Fruit fly (Drosophila melanogaster) whole organism, embryonic: ENCODE measurements around the gene CG2540.

ENCODE experiments used
- Adf1 ChIP-seq: fragments of 200-800 bp; sonication (Bioruptor generic); IDR thresholded peaks from 2 replicates; pipeline ENCODE4 v1.3.6; 2022; ENCODE audit warnings: missing biosample characterization, missing genetic modification characterization
- Atf6 ChIP-seq: fragments of 200-800 bp; sonication (Bioruptor generic); IDR thresholded peaks from 2 replicates; pipeline ENCODE4 v1.3.6; 2022; ENCODE audit warnings: missing biosample characterization, missing genetic modification characterization
- Blimp-1 ChIP-seq: fragments of 200-800 bp; sonication (Bioruptor generic); optimal IDR thresholded peaks from 3 replicates; lab custom pipeline; 2018; ENCODE audit warnings: missing biosample characterization, missing genetic modification characterization, mild to moderate bottlenecking, moderate library complexity, missing genetic modification reagents
- CG11696 ChIP-seq: fragments of 200-800 bp; sonication (Bioruptor generic); IDR thresholded peaks from 2 replicates; pipeline ENCODE4 v1.3.6; 2022; ENCODE audit warnings: missing biosample characterization, missing genetic modification characterization
- CG13894 ChIP-seq: fragments of 200-800 bp; sonication (Bioruptor generic); optimal IDR thresholded peaks from 3 replicates; lab custom pipeline; 2018; ENCODE audit warnings: missing biosample characterization, mild to moderate bottlenecking, missing genetic modification characterization, moderate library complexity
- CG15011 ChIP-seq: fragments of 200-800 bp; sonication (Bioruptor generic); optimal IDR thresholded peaks from 3 replicates; lab custom pipeline; 2018; ENCODE audit warnings: missing biosample characterization, mild to moderate bottlenecking, missing genetic modification characterization
- CG18599 ChIP-seq: fragments of 200-800 bp; sonication (Bioruptor generic); optimal IDR thresholded peaks from 3 replicates; lab custom pipeline; 2017; ENCODE audit warnings: missing biosample characterization, missing genetic modification characterization, mild to moderate bottlenecking, moderate library complexity, missing genetic modification reagents
- CG2129 ChIP-seq: fragments of 200-800 bp; sonication (Bioruptor generic); IDR thresholded peaks from 2 replicates; pipeline ENCODE4 v1.3.6; 2022; ENCODE audit warnings: missing biosample characterization, missing genetic modification characterization; ENCODE audit not compliant: partially characterized antibody
- CG2678 ChIP-seq: fragments of 200-800 bp; sonication (Bioruptor generic); optimal IDR thresholded peaks from 3 replicates; lab custom pipeline; 2019; ENCODE audit warnings: missing biosample characterization, mild to moderate bottlenecking, missing genetic modification characterization, moderate library complexity
- CG42726 ChIP-seq: fragments of 200-800 bp; sonication (Bioruptor generic); IDR thresholded peaks from 2 replicates; pipeline ENCODE4 v1.3.6; 2022; ENCODE audit warnings: missing biosample characterization, missing genetic modification characterization; ENCODE audit not compliant: partially characterized antibody
- CG8290 ChIP-seq, 3 experiments: fragments of 200-800 bp; sonication (Bioruptor generic); optimal IDR thresholded peaks; 2 replicates each; lab custom pipeline; 2016 to 2019; ENCODE audit warnings: missing biosample characterization in 3 of 3, missing genetic modification characterization in 3 of 3, mild to moderate bottlenecking in 2 of 3, moderate library complexity in 1 of 3
- CG8359 ChIP-seq: fragments of 200-800 bp; sonication (Bioruptor generic); optimal IDR thresholded peaks from 2 replicates; lab custom pipeline; 2017; ENCODE audit warnings: missing biosample characterization, mild to moderate bottlenecking, missing genetic modification characterization, borderline replicate concordance
- CG8924 ChIP-seq: fragments of 200-800 bp; optimal IDR thresholded peaks from 3 replicates; lab custom pipeline; 2019; ENCODE audit warnings: missing biosample characterization, mild to moderate bottlenecking, missing genetic modification characterization, moderate library complexity
- Dad ChIP-seq: fragments of 200-800 bp; sonication (Bioruptor generic); optimal IDR thresholded peaks from 3 replicates; lab custom pipeline; 2016; ENCODE audit warnings: missing biosample characterization, missing genetic modification characterization
- Doc2 ChIP-seq: fragments of 200-800 bp; sonication (Bioruptor generic); IDR thresholded peaks from 2 replicates; pipeline ENCODE4 v1.3.6; 2022; ENCODE audit warnings: missing biosample characterization, missing genetic modification characterization
- Fer3 ChIP-seq: fragments of 200-800 bp; sonication (Bioruptor generic); optimal IDR thresholded peaks from 2 replicates; lab custom pipeline; 2018; ENCODE audit warnings: missing biosample characterization, mild to moderate bottlenecking, missing genetic modification characterization, moderate library complexity
- HLH4C ChIP-seq: fragments of 200-800 bp; sonication (Bioruptor generic); IDR thresholded peaks from 3 replicates; pipeline ENCODE4 v1.3.6; 2022; ENCODE audit warnings: missing biosample characterization, missing genetic modification characterization; ENCODE audit not compliant: partially characterized antibody
- Hr51 ChIP-seq, 2 experiments: fragments of 200-800 bp; sonication (Bioruptor generic); optimal IDR thresholded peaks; 2 replicates in 1 of 2; 3 replicates in 1 of 2; lab custom pipeline; 2016 to 2018; ENCODE audit warnings: missing biosample characterization in 2 of 2, missing genetic modification characterization in 2 of 2, mild to moderate bottlenecking in 1 of 2, moderate library complexity in 1 of 2
- MBD-R2 ChIP-seq: fragments of 200-800 bp; sonication (Bioruptor generic); IDR thresholded peaks from 2 replicates; pipeline ENCODE4 v1.3.6; 2022; ENCODE audit warnings: missing biosample characterization, missing genetic modification characterization
- Med ChIP-seq: fragments of 200-800 bp; sonication (Bioruptor generic); peaks from one replicate; lab custom pipeline; 2016; ENCODE audit warnings: missing biosample characterization, missing genetic modification characterization, mild to moderate bottlenecking, inconsistent platforms, moderate library complexity
- NFAT ChIP-seq: fragments of 200-800 bp; sonication (Bioruptor generic); IDR thresholded peaks from 2 replicates; pipeline ENCODE4 v1.3.6; 2022; ENCODE audit warnings: missing biosample characterization, missing genetic modification characterization
- NfI ChIP-seq: fragments of 200-800 bp; sonication (Bioruptor generic); optimal IDR thresholded peaks from 3 replicates; lab custom pipeline; 2018; ENCODE audit warnings: missing biosample characterization, mild to moderate bottlenecking, missing genetic modification characterization, moderate library complexity
- Oli ChIP-seq: fragments of 200-800 bp; sonication (Bioruptor generic); optimal IDR thresholded peaks from 2 replicates; lab custom pipeline; 2018; ENCODE audit warnings: missing biosample characterization, mild to moderate bottlenecking, missing genetic modification characterization, moderate library complexity
- Opbp ChIP-seq: fragments of 200-800 bp; sonication (Bioruptor generic); IDR thresholded peaks from 3 replicates; pipeline ENCODE4 v1.3.6; 2022; ENCODE audit warnings: missing biosample characterization, missing genetic modification characterization; ENCODE audit not compliant: partially characterized antibody
- Pdp1 ChIP-seq, 2 experiments: fragments of 200-800 bp; sonication (Bioruptor generic); optimal IDR thresholded peaks; 3 replicates each; lab custom pipeline; 2016; ENCODE audit warnings: missing biosample characterization in 2 of 2, missing genetic modification characterization in 2 of 2, mild to moderate bottlenecking in 1 of 2, moderate library complexity in 1 of 2
- Ptx1 ChIP-seq: fragments of 200-800 bp; sonication (Bioruptor generic); IDR thresholded peaks from 2 replicates; pipeline ENCODE4 v1.3.6; 2022; ENCODE audit warnings: missing biosample characterization, missing genetic modification characterization
- Rfx ChIP-seq: fragments of 200-800 bp; sonication (Bioruptor generic); IDR thresholded peaks from 2 replicates; pipeline ENCODE4 v1.3.6; 2022; ENCODE audit warnings: missing biosample characterization, missing genetic modification characterization
- Ssrp ChIP-seq: fragments of 200-800 bp; sonication (Bioruptor generic); optimal IDR thresholded peaks from 2 replicates; lab custom pipeline; 2018; ENCODE audit warnings: missing biosample characterization, mild to moderate bottlenecking, missing genetic modification characterization, moderate library complexity
- abd-A ChIP-seq: fragments of 200-800 bp; sonication (Bioruptor generic); optimal IDR thresholded peaks from 3 replicates; lab custom pipeline; 2019; ENCODE audit warnings: missing biosample characterization, mild to moderate bottlenecking, missing genetic modification characterization, moderate library complexity
- bab2 ChIP-seq: fragments of 200-800 bp; sonication (Bioruptor generic); optimal IDR thresholded peaks from 2 replicates; lab custom pipeline; 2016; ENCODE audit warnings: missing biosample characterization, missing genetic modification characterization
- bsh ChIP-seq, 2 experiments: fragments of 200-800 bp; sonication (Bioruptor generic); optimal IDR thresholded peaks; 2 replicates each; lab custom pipeline; 2017 to 2018; ENCODE audit warnings: mild to moderate bottlenecking in 2 of 2, missing biosample characterization in 2 of 2, missing genetic modification characterization in 2 of 2, moderate library complexity in 1 of 2
- caup ChIP-seq: fragments of 200-800 bp; sonication (Bioruptor generic); optimal IDR thresholded peaks from 3 replicates; lab custom pipeline; 2017; ENCODE audit warnings: missing biosample characterization, mild to moderate bottlenecking, missing genetic modification characterization, moderate library complexity; ENCODE audit not compliant: severe bottlenecking
- chinmo ChIP-seq: fragments of 200-800 bp; sonication (Bioruptor generic); IDR thresholded peaks from 4 replicates; pipeline ENCODE4 v1.3.6; 2022; ENCODE audit warnings: missing biosample characterization, missing genetic modification characterization; ENCODE audit not compliant: partially characterized antibody
- corto ChIP-seq: fragments of 200-800 bp; sonication (Bioruptor generic); optimal IDR thresholded peaks from 2 replicates; lab custom pipeline; 2016; ENCODE audit warnings: missing biosample characterization, mild to moderate bottlenecking, missing genetic modification characterization, moderate library complexity
- dpn ChIP-seq, 2 experiments: fragments of 200-800 bp; sonication (Bioruptor generic); optimal IDR thresholded peaks; 3 replicates each; lab custom pipeline; 2016; ENCODE audit warnings: missing biosample characterization in 2 of 2, missing genetic modification characterization in 2 of 2
- gem ChIP-seq: fragments of 200-800 bp; sonication (Bioruptor generic); optimal IDR thresholded peaks from 2 replicates; lab custom pipeline; 2019; ENCODE audit warnings: missing biosample characterization, mild to moderate bottlenecking, missing genetic modification characterization, moderate library complexity
- grau ChIP-seq: fragments of 200-800 bp; optimal IDR thresholded peaks from 3 replicates; lab custom pipeline; 2019; ENCODE audit warnings: missing biosample characterization, mild to moderate bottlenecking, missing genetic modification characterization, moderate library complexity
- lmd ChIP-seq: fragments of 200-800 bp; sonication (Bioruptor generic); IDR thresholded peaks from 2 replicates; pipeline ENCODE4 v1.3.6; 2022; ENCODE audit warnings: missing biosample characterization, missing genetic modification characterization
- nau ChIP-seq: fragments of 200-800 bp; sonication (Bioruptor generic); optimal IDR thresholded peaks from 3 replicates; lab custom pipeline; 2017; ENCODE audit warnings: missing biosample characterization, mild to moderate bottlenecking, missing genetic modification characterization, missing genetic modification reagents
- psq ChIP-seq: fragments of 200-800 bp; sonication (Bioruptor generic); optimal IDR thresholded peaks from 2 replicates; lab custom pipeline; 2017; ENCODE audit warnings: missing biosample characterization, missing genetic modification characterization
- sens ChIP-seq: fragments of 200-800 bp; sonication (Bioruptor generic); peaks from one replicate; lab custom pipeline; 2016; ENCODE audit warnings: missing biosample characterization, missing genetic modification characterization
- sisA ChIP-seq: fragments of 200-800 bp; sonication (Bioruptor generic); IDR thresholded peaks from 2 replicates; pipeline ENCODE4 v1.3.6; 2022; ENCODE audit warnings: missing biosample characterization, missing genetic modification characterization
- slbo ChIP-seq: fragments of 200-800 bp; sonication (Bioruptor generic); IDR thresholded peaks from 2 replicates; pipeline ENCODE4 v1.3.6; 2022; ENCODE audit warnings: missing biosample characterization, missing genetic modification characterization
- sqz ChIP-seq: fragments of 200-800 bp; sonication (Bioruptor generic); optimal IDR thresholded peaks from 3 replicates; lab custom pipeline; 2018; ENCODE audit warnings: missing biosample characterization, mild to moderate bottlenecking, missing genetic modification characterization
- trh ChIP-seq: fragments of 200-800 bp; sonication (Bioruptor generic); optimal IDR thresholded peaks from 2 replicates; lab custom pipeline; 2016; ENCODE audit warnings: missing biosample characterization, missing genetic modification characterization
- yki ChIP-seq: fragments of >200 bp; optimal IDR thresholded peaks from 3 replicates; lab custom pipeline; 2018

CG2540 gene

dm6 chrX:12672317-12673172 is 42.9 kb downstream of the CG2540 start (continued):
- TF ChIP-seq sqz (GFP tag; lab: Kevin White, UChicago) (peak; percentile 97), CG15011 (peak; percentile 5), Atf6 (GFP tag; lab: Robert Waterston, UW) (0 out of 2 replicates have a peak, but pooled peaks have one; percentile 26), CG18599 (GFP tag; lab: Kevin White, UChicago) (peak; percentile 37), nau (GFP tag; lab: Kevin White, UChicago) (no peak), CG2129 (GFP tag; lab: Robert Waterston, UW) (no peak), sens (peak; percentile 75), NfI (GFP tag; lab: Kevin White, UChicago) (peak; percentile 13), bsh (GFP tag; optimal IDR thresholded peaks at IDR 0.05; lab: Kevin White, UChicago) (peak in 1 of 2 experiments; percentile 65), trh (GFP tag; lab: Kevin White, UChicago) (no peak), chinmo (GFP tag; lab: Robert Waterston, UW) (no peak; the same call in 2 of the 4 replicates), CG8924 (tag; lab: Kevin White, UChicago) (no peak), Opbp (GFP tag; lab: Robert Waterston, UW) (no peak), CG42726 (no peak), Pdp1 (GFP tag; optimal IDR thresholded peaks at IDR 0.05; lab: Kevin White, UChicago) (peak in 1 of 2 experiments; percentile 76), CG13894 (tag; lab: Kevin White, UChicago) (peak; percentile 67), dpn (GFP tag; optimal IDR thresholded peaks at IDR 0.05; lab: Kevin White, UChicago) (peak in 1 of 2 experiments; percentile 8), Oli (tag; lab: Kevin White, UChicago) (no peak), NFAT (GFP tag; lab: Robert Waterston, UW) (peak; percentile 51; the same call in 1 of the 2 replicates), CG11696 (GFP tag; lab: Robert Waterston, UW) (peak; percentile 64; the same call in 1 of the 2 replicates), slbo (GFP tag; lab: Robert Waterston, UW) (0 out of 2 replicates have a peak, but pooled peaks have one; percentile 18), CG2678 (tag; lab: Kevin White, UChicago) (peak; percentile 24), Doc2 (GFP tag; lab: Robert Waterston, UW) (no peak), Ssrp (tag; lab: Kevin White, UChicago) (no peak), grau (peak; percentile 16), psq (GFP tag; lab: Kevin White, UChicago) (no peak), yki (no peak), MBD-R2 (0 out of 2 replicates have a peak, but pooled peaks have one; percentile 10), Ptx1 (GFP tag; lab: Robert Waterston, UW) (0 out of 2 replicates have a peak, but pooled peaks have one; percentile 19), corto (GFP tag; lab: Kevin White, UChicago) (no peak), lmd (GFP tag; lab: Robert Waterston, UW) (peak; percentile 32; the same call in 1 of the 2 replicates), abd-A (peak; percentile 49), gem (tag; lab: Kevin White, UChicago) (peak; percentile 4), Rfx (GFP tag; lab: Robert Waterston, UW) (peak; percentile 62), Blimp-1 (GFP tag; lab: Kevin White, UChicago) (peak; percentile 52), Fer3 (tag; lab: Kevin White, UChicago) (peak; percentile 2), CG8359 (GFP tag; lab: Kevin White, UChicago) (no peak), HLH4C (no peak), Med (GFP tag; lab: Kevin White, UChicago) (peak; percentile 82), Adf1 (peak; percentile 17; the same call in 1 of the 2 replicates), Dad (GFP tag; lab: Kevin White, UChicago) (no peak), CG8290 (GFP tag; optimal IDR thresholded peaks at IDR 0.05; lab: Kevin White, UChicago) (no peak), CG8290 (tag; optimal IDR thresholded peaks at IDR 0.05; lab: Kevin White, UChicago) (peak in 1 of 2 experiments; percentile 64), Hr51 (GFP tag; optimal IDR thresholded peaks at IDR 0.05; lab: Kevin White, UChicago) (peak in 1 of 2 experiments; percentile 20), caup (peak; percentile 19), sisA (GFP tag; lab: Robert Waterston, UW) (0 out of 2 replicates have a peak, but pooled peaks have one; percentile 9), bab2 (peak; percentile 3)
